Fruit fly (Drosophila melanogaster): ENCODE results near the gene CG12523.

DNA sequence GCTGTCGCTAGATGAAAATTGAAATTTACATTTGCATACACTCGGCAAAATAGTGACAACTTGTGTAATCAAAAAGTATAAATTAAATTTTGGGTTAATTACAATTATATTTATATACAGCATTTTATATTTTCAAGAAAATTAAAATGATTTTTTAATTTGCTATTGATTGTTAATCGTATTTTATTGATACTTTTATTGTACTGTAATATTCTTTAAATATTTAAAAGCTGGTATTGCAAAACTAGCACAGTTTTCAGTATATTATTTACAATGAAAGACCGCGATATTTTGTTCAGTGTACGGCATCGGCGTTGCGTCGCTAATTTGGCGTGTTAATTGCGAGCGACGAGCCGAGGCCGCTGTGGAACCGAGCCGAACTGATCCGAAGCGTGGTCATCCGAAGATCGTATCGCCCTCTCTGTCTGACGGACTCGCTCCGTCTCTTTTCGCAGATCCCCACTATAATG, 48.4 kb upstream of the CG12523 start:
- TF ChIP-seq psq (optimal IDR thresholded peaks at IDR 0.05) (no peak), ttk (optimal IDR thresholded peaks at IDR 0.05) (no peak), Sin3A (optimal IDR thresholded peaks at IDR 0.05) (no peak), h (optimal IDR thresholded peaks at IDR 0.05) (no peak), insv (optimal IDR thresholded peaks at IDR 0.05) (no peak)
